Fruit fly (Drosophila melanogaster): ENCODE measurements around the gene sba.

sba gene

DNA sequence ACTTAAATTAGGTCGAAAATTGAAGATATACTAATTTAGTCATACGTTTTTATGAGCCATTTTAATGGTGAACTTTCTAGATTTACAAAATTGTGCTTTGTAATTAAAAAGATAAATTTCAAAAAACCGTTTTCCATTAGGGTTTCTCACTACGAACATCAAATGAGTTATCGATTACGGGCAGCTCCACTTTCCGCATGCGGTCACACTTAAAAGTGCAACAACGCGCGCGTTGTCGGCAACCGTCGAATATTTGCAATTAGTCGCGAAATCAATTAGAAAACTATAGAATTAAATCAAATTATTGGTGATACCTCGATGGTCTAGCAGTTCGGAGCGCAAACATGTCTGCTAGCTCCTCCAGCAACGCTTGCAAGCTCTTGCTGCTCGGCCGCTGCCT, 1.4 kb upstream of the sba start, which contains the start of gene Ndc1 (continued):
- TF ChIP-seq CG12155 (GFP tag; optimal IDR thresholded peaks at IDR 0.05) (no peak), amos (GFP tag; IDR thresholded peaks at IDR 0.05; ENCODE audit: partially characterized antibody) (peak; percentile 15; the same call in 1 of the 2 replicates), dmrt99B (tag; optimal IDR thresholded peaks at IDR 0.05) (no peak), tll (GFP tag; optimal IDR thresholded peaks at IDR 0.05) (no peak), CkIIα-i1 (GFP tag; IDR thresholded peaks at IDR 0.05) (no peak), mirr (GFP tag; optimal IDR thresholded peaks at IDR 0.05) (no peak), Ssrp (tag; optimal IDR thresholded peaks at IDR 0.05) (no peak), Nf-YB (GFP tag; optimal IDR thresholded peaks at IDR 0.05) (no peak), Hr78 (GFP tag; optimal IDR thresholded peaks at IDR 0.05) (no peak), CG11247 (GFP tag; IDR thresholded peaks at IDR 0.05) (no peak), CG8944 (GFP tag; optimal IDR thresholded peaks at IDR 0.05) (no peak), nerfin-2 (GFP tag; IDR thresholded peaks at IDR 0.05; ENCODE audit: partially characterized antibody) (no peak), en (GFP tag; optimal IDR thresholded peaks at IDR 0.05) (no peak), pros (GFP tag; optimal IDR thresholded peaks at IDR 0.05) (no peak), CG10267 (tag; optimal IDR thresholded peaks at IDR 0.05) (no peak), Ets97D (GFP tag; optimal IDR thresholded peaks at IDR 0.05) (peak; percentile 21), Rfx (GFP tag; IDR thresholded peaks at IDR 0.05) (no peak), gfzf (GFP tag; optimal IDR thresholded peaks at IDR 0.05) (peak; percentile 66), Kr (GFP tag; optimal IDR thresholded peaks at IDR 0.05) (no peak), CG18764 (GFP tag; optimal IDR thresholded peaks at IDR 0.05) (no peak), B-H1 (GFP tag; IDR thresholded peaks at IDR 0.05) (no peak), bsh (GFP tag; optimal IDR thresholded peaks at IDR 0.05) (no peak), Sry-δ (GFP tag; optimal IDR thresholded peaks at IDR 0.05) (peak; percentile 49), CG34422 (GFP tag; IDR thresholded peaks at IDR 0.05) (0 out of 3 replicates have a peak, but pooled peaks have one; percentile 11), sr (GFP tag; IDR thresholded peaks at IDR 0.05) (no peak), BEAF-32 (GFP tag; optimal IDR thresholded peaks at IDR 0.05) (peak; percentile 49), zen2 (GFP tag; IDR thresholded peaks at IDR 0.05; ENCODE audit: partially characterized antibody) (no peak), CG4820 (GFP tag; optimal IDR thresholded peaks at IDR 0.05) (no peak), croc (GFP tag; conservative IDR thresholded peaks at IDR 0.05) (no peak), CG13775 (GFP tag; optimal IDR thresholded peaks at IDR 0.05) (no peak), H2.0 (GFP tag; IDR thresholded peaks at IDR 0.05) (no peak), CG8478 (optimal IDR thresholded peaks at IDR 0.05) (no peak), CG6765 (GFP tag; optimal IDR thresholded peaks at IDR 0.05) (no peak), CG2116 (GFP tag; optimal IDR thresholded peaks at IDR 0.05) (peak; percentile 57), CG17385 (GFP tag; optimal IDR thresholded peaks at IDR 0.05) (no peak), Taf1 (GFP tag; IDR thresholded peaks at IDR 0.05) (no peak), abd-A (tag; optimal IDR thresholded peaks at IDR 0.05) (no peak), dati (GFP tag; IDR thresholded peaks at IDR 0.05) (no peak), Jarid2 (GFP tag; optimal IDR thresholded peaks at IDR 0.05) (no peak), CG6683 (GFP tag; optimal IDR thresholded peaks at IDR 0.05) (no peak), gcm (GFP tag; optimal IDR thresholded peaks at IDR 0.05) (no peak), CG5180 (GFP tag; optimal IDR thresholded peaks at IDR 0.05) (no peak), pita (GFP tag; optimal IDR thresholded peaks at IDR 0.05) (no peak), sna (GFP tag; IDR thresholded peaks at IDR 0.05; ENCODE audit: partially characterized antibody) (peak; percentile 16; the same call in 1 of the 2 replicates), CG17612 (GFP tag; IDR thresholded peaks at IDR 0.05) (no peak), z (GFP tag; IDR thresholded peaks at IDR 0.05) (no peak), HmgZ (tag; optimal IDR thresholded peaks at IDR 0.05) (no peak), CG9609 (GFP tag; optimal IDR thresholded peaks at IDR 0.05) (no peak), H15 (GFP tag; IDR thresholded peaks at IDR 0.05) (no peak), CG9932 (GFP tag; IDR thresholded peaks at IDR 0.05) (no peak)

Data from whole organism, embryonic.